Fruit fly (Drosophila melanogaster) whole organism: ENCODE results near the gene Muc68E.

Experiments used
- psq ChIP-seq: fragments of >200 bp; optimal IDR thresholded peaks from 2 replicates; lab custom pipeline; 2017
- usp ChIP-seq: fragments of >200 bp; optimal IDR thresholded peaks from 2 replicates; lab custom pipeline; 2017; ENCODE audit warnings: missing biosample characterization, missing genetic modification characterization, mixed read lengths

DNA sequence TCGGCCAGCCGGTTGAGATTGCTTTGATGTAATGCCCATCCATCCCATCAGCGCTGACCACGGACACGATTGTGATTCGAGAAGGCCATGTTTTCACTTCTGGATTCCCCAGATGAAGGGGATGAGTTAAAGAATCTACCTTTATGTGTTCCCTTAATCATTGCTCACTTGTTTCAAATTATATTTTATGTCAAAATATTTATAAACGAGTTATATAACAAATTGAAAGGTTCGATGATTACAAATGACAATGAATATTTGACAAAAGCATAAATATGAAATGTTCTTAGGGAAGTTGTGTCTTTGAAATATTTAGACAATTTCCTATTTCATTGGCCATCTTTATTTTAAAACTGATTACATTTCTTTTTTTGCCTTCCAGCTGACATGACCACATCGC lies 41.2 kb downstream of the Muc68E start:
- TF ChIP-seq psq: no peak
- no peak for TF ChIP-seq usp
